Worm (Caenorhabditis elegans) whole organism, midembryonic: ENCODE results near the gene nhr-268.

Experiments used
- flt-1 ChIP-seq: fragments of 200-800 bp; sonication (Bioruptor generic); IDR thresholded peaks from 2 replicates; pipeline ENCODE4 v1.3.6; 2022; ENCODE audit warnings: missing genetic modification characterization, missing compliant biosample characterization
- ref-1 ChIP-seq: fragments of 200-800 bp; sonication (Bioruptor generic); conservative IDR thresholded peaks from 2 replicates; pipeline ENCODE4 v1.3.6; 2022; ENCODE audit warnings: missing genetic modification reagents, missing genetic modification characterization, missing compliant biosample characterization
- ztf-29 ChIP-seq: fragments of 200-800 bp; sonication (Bioruptor generic); IDR thresholded peaks from 2 replicates; pipeline ENCODE4 v1.3.6; 2022; ENCODE audit warnings: missing genetic modification reagents, missing genetic modification characterization, missing compliant biosample characterization

ce11 chrV:15715636-15716035 is 25.6 kb downstream of the nhr-268 start:
- no peak for TF ChIP-seq ref-1 (GFP tag; lab: Robert Waterston, UW)
- no peak for TF ChIP-seq ztf-29 (GFP tag; lab: Robert Waterston, UW)
- no peak for TF ChIP-seq flt-1 (GFP tag; lab: Robert Waterston, UW)
